Worm (Caenorhabditis elegans): ENCODE data around the gene T25F10.3.

Gene T25F10.3

DNA sequence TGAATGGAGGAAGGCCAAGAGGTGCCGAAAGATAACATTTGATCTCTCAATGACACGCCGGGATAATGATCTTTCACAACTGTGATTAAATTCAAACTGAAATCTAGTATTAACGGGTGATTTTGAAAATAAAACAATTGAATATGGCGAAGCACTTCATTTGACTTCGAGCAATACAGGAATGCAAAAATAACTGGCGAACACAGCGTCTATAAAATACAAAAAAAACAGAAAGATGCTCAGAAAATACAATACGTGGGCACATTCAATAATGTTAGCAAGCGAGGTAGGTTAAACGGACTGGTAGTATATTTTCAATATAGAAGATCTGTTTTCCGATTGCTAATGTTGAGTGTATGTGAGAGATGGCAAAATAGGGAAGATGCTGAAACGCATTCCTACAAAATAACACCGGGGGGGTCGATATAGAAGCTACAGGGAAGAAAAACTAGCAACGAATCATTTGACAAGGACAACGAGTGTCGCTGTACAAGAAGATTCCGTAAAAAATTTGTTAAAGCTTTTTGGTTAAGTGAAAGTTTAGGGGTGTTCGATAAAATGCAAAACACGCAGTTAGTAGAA lies 38.3 kb downstream of the T25F10.3 start:
- TF ChIP-seq Y95B8A.8 (GFP tag; IDR thresholded peaks at IDR 0.05): no peak
- TF ChIP-seq egrh-3 (GFP tag; IDR thresholded peaks at IDR 0.05): no peak
- TF ChIP-seq lsy-27 (tag; optimal IDR thresholded peaks at IDR 0.05; ENCODE audit: borderline replicate concordance, insufficient read depth): no peak
- no peak for TF ChIP-seq nfya-1 (tag; optimal IDR thresholded peaks at IDR 0.05; ENCODE audit: borderline replicate concordance, insufficient read depth)
- TF ChIP-seq B0336.3 (GFP tag; IDR thresholded peaks at IDR 0.05): peak; percentile 93
- TF ChIP-seq hsf-1 (GFP tag; IDR thresholded peaks at IDR 0.05): peak; percentile 58; the same call in 1 of the 2 replicates
- no peak for TF ChIP-seq snpc-3.4 (tag; optimal IDR thresholded peaks at IDR 0.05)
- TF ChIP-seq K12H6.12 (tag; optimal IDR thresholded peaks at IDR 0.05): no peak
- TF ChIP-seq attf-3 (GFP tag; conservative IDR thresholded peaks at IDR 0.05): no peak
- no peak for TF ChIP-seq pha-4 (tag; optimal IDR thresholded peaks at IDR 0.05)
- no peak for TF ChIP-seq snpc-1.1 (tag; optimal IDR thresholded peaks at IDR 0.05; ENCODE audit: insufficient read depth)
- no peak for TF ChIP-seq C06A6.2 (GFP tag; conservative IDR thresholded peaks at IDR 0.05)
- TF ChIP-seq sdz-38 (tag; optimal IDR thresholded peaks at IDR 0.05): no peak
- TF ChIP-seq Y53G8AR.9 (GFP tag; conservative IDR thresholded peaks at IDR 0.05): peak; percentile 51; the same call in 1 of the 2 replicates
- TF ChIP-seq madf-6 (GFP tag; IDR thresholded peaks at IDR 0.05): peak; percentile 79
- TF ChIP-seq egl-18 (GFP tag; IDR thresholded peaks at IDR 0.05): no peak
- TF ChIP-seq ztf-28 (GFP tag; IDR thresholded peaks at IDR 0.05): no peak
- peak; percentile 21; the same call in 1 of the 2 replicates for TF ChIP-seq F33H1.4 (GFP tag; IDR thresholded peaks at IDR 0.05)
- peak; percentile 58 for TF ChIP-seq dox-1 (GFP tag; IDR thresholded peaks at IDR 0.05)
- no peak for TF ChIP-seq ZK185.1 (tag; optimal IDR thresholded peaks at IDR 0.05; ENCODE audit: poor library complexity, severe bottlenecking)
- no peak for TF ChIP-seq nhr-27 (tag; optimal IDR thresholded peaks at IDR 0.05)
- TF ChIP-seq unc-130 (GFP tag; optimal IDR thresholded peaks at IDR 0.05): no peak
- peak; percentile 65 for TF ChIP-seq ekl-4 (GFP tag; IDR thresholded peaks at IDR 0.05)
- no peak for TF ChIP-seq unc-62 (GFP tag; optimal IDR thresholded peaks at IDR 0.05)
- TF ChIP-seq F22D6.2 (tag; optimal IDR thresholded peaks at IDR 0.05): no peak
- no peak for TF ChIP-seq ztf-26 (tag; optimal IDR thresholded peaks at IDR 0.05)
- TF ChIP-seq F57C9.4 (tag; optimal IDR thresholded peaks at IDR 0.05): no peak
- peak; percentile 27 for TF ChIP-seq atf-7 (tag; optimal IDR thresholded peaks at IDR 0.05)
- TF ChIP-seq let-526 (GFP tag; IDR thresholded peaks at IDR 0.05): no peak
- no peak for TF ChIP-seq lir-1 (GFP tag; conservative IDR thresholded peaks at IDR 0.05)
- TF ChIP-seq nhr-179 (tag; optimal IDR thresholded peaks at IDR 0.05): no peak
- no peak for TF ChIP-seq aptf-2 (GFP tag; conservative IDR thresholded peaks at IDR 0.05)
- TF ChIP-seq lag-1 (GFP tag; IDR thresholded peaks at IDR 0.05): no peak
- TF ChIP-seq C17E4.6 (GFP tag; IDR thresholded peaks at IDR 0.05): 0 out of 2 replicates have a peak, but pooled peaks have one; percentile 23
- no peak for TF ChIP-seq gei-17 (GFP tag; optimal IDR thresholded peaks at IDR 0.05)
- peak; percentile 78 for TF ChIP-seq Y79H2A.3 (GFP tag; conservative IDR thresholded peaks at IDR 0.05)
- TF ChIP-seq F49E8.2 (tag; optimal IDR thresholded peaks at IDR 0.05; ENCODE audit: insufficient read depth): peak; percentile 66
- TF ChIP-seq hmg-20 (GFP tag; IDR thresholded peaks at IDR 0.05): no peak
- peak; percentile 50 for TF ChIP-seq xnd-1 (tag; optimal IDR thresholded peaks at IDR 0.05)
- peak; percentile 81; the same call in 1 of the 2 replicates for TF ChIP-seq lin-26 (GFP tag; IDR thresholded peaks at IDR 0.05)
- no peak for TF ChIP-seq rpc-1 (optimal IDR thresholded peaks at IDR 0.05)
- no peak for TF ChIP-seq rpc-1 (tag; optimal IDR thresholded peaks at IDR 0.05)
- no peak for TF ChIP-seq lin-40 (tag; optimal IDR thresholded peaks at IDR 0.05)
- no peak for TF ChIP-seq ccch-3 (GFP tag; optimal IDR thresholded peaks at IDR 0.05)
- no peak for TF ChIP-seq ets-4 (GFP tag; optimal IDR thresholded peaks at IDR 0.05)
- no peak; the same call in 1 of the 2 replicates for TF ChIP-seq ceh-40 (GFP tag; IDR thresholded peaks at IDR 0.05)
- no peak for TF ChIP-seq snpc-1.3 (tag; optimal IDR thresholded peaks at IDR 0.05; ENCODE audit: insufficient read depth)
- no peak for TF ChIP-seq tbx-9 (tag; optimal IDR thresholded peaks at IDR 0.05; ENCODE audit: borderline replicate concordance)

All from whole organism, young adult.